Worm (Caenorhabditis elegans) whole organism, L4/young adult: ENCODE data around the gene srh-37.

ENCODE experiments used
- W03F9.2 ChIP-seq: fragments of 150-350 bp; optimal IDR thresholded peaks from 2 replicates; lab custom pipeline; 2014; ENCODE audit warnings: missing biosample characterization, missing genetic modification characterization
- dao-5 ChIP-seq: sonication (generic microtip); optimal IDR thresholded peaks from 2 replicates; lab custom pipeline; 2016; ENCODE audit warnings: missing genotype, missing genetic modification characterization, moderate library complexity, missing compliant biosample characterization
- him-1 ChIP-seq: sonication (generic microtip); optimal IDR thresholded peaks from 2 replicates; lab custom pipeline; 2016; ENCODE audit warnings: missing genotype, missing genetic modification reagents, missing genetic modification characterization, missing compliant biosample characterization

- TF ChIP-seq him-1 (no peak), dao-5 (no peak), W03F9.2 (no peak)
Observed at ce11 chrV:477664-478212, 34.6 kb downstream of the srh-37 start, which contains the start of gene nhr-55.
